Fruit fly (Drosophila melanogaster) whole organism, embryonic: ENCODE measurements around the gene CG12880.

Experiments used
- Asciz ChIP-seq: fragments of 200-800 bp; sonication (Bioruptor generic); optimal IDR thresholded peaks from 2 replicates; lab custom pipeline; 2017; ENCODE audit warnings: missing biosample characterization, mild to moderate bottlenecking, missing genetic modification characterization, missing genetic modification reagents
- B-H1 ChIP-seq: fragments of 200-800 bp; sonication (Bioruptor generic); IDR thresholded peaks from 3 replicates; pipeline ENCODE4 v1.3.6; 2022; ENCODE audit warnings: missing biosample characterization, missing genetic modification characterization
- Bgb ChIP-seq: fragments of 200-800 bp; sonication (Bioruptor generic); IDR thresholded peaks from 2 replicates; pipeline ENCODE4 v1.3.6; 2022; ENCODE audit warnings: missing biosample characterization, missing genetic modification characterization; ENCODE audit not compliant: partially characterized antibody
- CG10209 ChIP-seq: fragments of 200-800 bp; sonication (Bioruptor generic); optimal IDR thresholded peaks from 3 replicates; lab custom pipeline; 2017; ENCODE audit warnings: missing biosample characterization, mild to moderate bottlenecking, missing genetic modification characterization, missing genetic modification reagents
- CG11456 ChIP-seq: fragments of 200-800 bp; sonication (Bioruptor generic); IDR thresholded peaks from 3 replicates; pipeline ENCODE4 v1.3.6; 2022; ENCODE audit warnings: missing biosample characterization, missing genetic modification characterization
- CG12219 ChIP-seq: fragments of 200-800 bp; sonication (Bioruptor generic); optimal IDR thresholded peaks from 3 replicates; lab custom pipeline; 2018; ENCODE audit warnings: missing biosample characterization, mild to moderate bottlenecking, missing genetic modification characterization
- CG14014 ChIP-seq: fragments of 200-800 bp; sonication (Bioruptor generic); IDR thresholded peaks from 2 replicates; pipeline ENCODE4 v1.3.6; 2022; ENCODE audit warnings: missing biosample characterization, missing genetic modification characterization
- CG1603 ChIP-seq: fragments of 200-800 bp; sonication (Bioruptor generic); optimal IDR thresholded peaks from 2 replicates; lab custom pipeline; 2019; ENCODE audit warnings: missing biosample characterization, mild to moderate bottlenecking, missing genetic modification characterization, moderate library complexity
- CG17912 ChIP-seq: fragments of 200-800 bp; sonication (Bioruptor generic); optimal IDR thresholded peaks from 2 replicates; lab custom pipeline; 2018; ENCODE audit warnings: missing biosample characterization, mild to moderate bottlenecking, missing genetic modification characterization
- CG31441 ChIP-seq: fragments of 200-800 bp; sonication (Bioruptor generic); IDR thresholded peaks from 2 replicates; pipeline ENCODE4 v1.3.6; 2022; ENCODE audit warnings: missing biosample characterization, missing genetic modification characterization
- CG34224 ChIP-seq: fragments of 200-800 bp; sonication (Bioruptor generic); IDR thresholded peaks from 3 replicates; pipeline ENCODE4 v1.3.6; 2022; ENCODE audit warnings: missing biosample characterization, missing genetic modification characterization; ENCODE audit not compliant: partially characterized antibody
- CG42726 ChIP-seq: fragments of 200-800 bp; sonication (Bioruptor generic); IDR thresholded peaks from 2 replicates; pipeline ENCODE4 v1.3.6; 2022; ENCODE audit warnings: missing biosample characterization, missing genetic modification characterization; ENCODE audit not compliant: partially characterized antibody
- CG9932 ChIP-seq: fragments of 200-800 bp; sonication (Bioruptor generic); IDR thresholded peaks from 2 replicates; pipeline ENCODE4 v1.3.6; 2022; ENCODE audit warnings: missing biosample characterization, missing genetic modification characterization
- CTCF ChIP-seq: fragments of 200-800 bp; sonication (Bioruptor generic); optimal IDR thresholded peaks from 2 replicates; lab custom pipeline; 2017; ENCODE audit warnings: missing biosample characterization, mild to moderate bottlenecking, missing genetic modification characterization, moderate library complexity
- Dbx ChIP-seq: fragments of 200-800 bp; sonication (Bioruptor generic); IDR thresholded peaks from 3 replicates; pipeline ENCODE4 v1.3.6; 2022; ENCODE audit warnings: missing biosample characterization, missing genetic modification characterization
- Deaf1 ChIP-seq: fragments of 200-800 bp; optimal IDR thresholded peaks from 3 replicates; lab custom pipeline; 2019; ENCODE audit warnings: missing biosample characterization, mild to moderate bottlenecking, missing genetic modification characterization, moderate library complexity
- Dip2 ChIP-seq: fragments of 200-800 bp; sonication (Bioruptor generic); IDR thresholded peaks from 2 replicates; pipeline ENCODE4 v1.3.6; 2022; ENCODE audit warnings: missing biosample characterization, missing genetic modification characterization
- Dp ChIP-seq: fragments of 200-800 bp; sonication (Bioruptor generic); optimal IDR thresholded peaks from 2 replicates; lab custom pipeline; 2018; ENCODE audit warnings: missing biosample characterization, mild to moderate bottlenecking, missing genetic modification characterization, moderate library complexity
- ERR ChIP-seq: fragments of 200-800 bp; sonication (Bioruptor generic); optimal IDR thresholded peaks from 2 replicates; lab custom pipeline; 2016; ENCODE audit warnings: missing biosample characterization, missing genetic modification characterization
- Ets65A ChIP-seq: fragments of 200-800 bp; sonication (Bioruptor generic); peaks from one replicate; lab custom pipeline; 2016; ENCODE audit warnings: missing biosample characterization, missing genetic modification characterization
- GATAe ChIP-seq: fragments of 200-800 bp; sonication (Bioruptor generic); conservative IDR thresholded peaks from 2 replicates; pipeline ENCODE4 v1.3.6; 2022; ENCODE audit warnings: missing biosample characterization, missing genetic modification characterization
- HLH54F ChIP-seq: fragments of 200-800 bp; sonication (Bioruptor generic); optimal IDR thresholded peaks from 3 replicates; lab custom pipeline; 2016; ENCODE audit warnings: missing biosample characterization, missing genetic modification characterization
- Med ChIP-seq: fragments of 200-800 bp; sonication (Bioruptor generic); peaks from one replicate; lab custom pipeline; 2016; ENCODE audit warnings: missing biosample characterization, missing genetic modification characterization, mild to moderate bottlenecking, inconsistent platforms, moderate library complexity
- Nf-YC ChIP-seq: fragments of 200-800 bp; optimal IDR thresholded peaks from 3 replicates; lab custom pipeline; 2019; ENCODE audit warnings: missing biosample characterization, mild to moderate bottlenecking, missing genetic modification characterization, moderate library complexity
- PHDP ChIP-seq: fragments of 200-800 bp; sonication (Bioruptor generic); optimal IDR thresholded peaks from 3 replicates; lab custom pipeline; 2018; ENCODE audit warnings: missing biosample characterization, mild to moderate bottlenecking, missing genetic modification characterization, moderate library complexity
- Pdp1 ChIP-seq, 2 experiments: fragments of 200-800 bp; sonication (Bioruptor generic); optimal IDR thresholded peaks; 3 replicates each; lab custom pipeline; 2016; ENCODE audit warnings: missing biosample characterization in 2 of 2, missing genetic modification characterization in 2 of 2, mild to moderate bottlenecking in 1 of 2, moderate library complexity in 1 of 2
- Side ChIP-seq: fragments of 200-800 bp; sonication (Bioruptor generic); optimal IDR thresholded peaks from 2 replicates; lab custom pipeline; 2016; ENCODE audit warnings: missing biosample characterization, missing genetic modification characterization
- Sox102F ChIP-seq: fragments of 200-800 bp; sonication (Bioruptor generic); optimal IDR thresholded peaks from 2 replicates; lab custom pipeline; 2018; ENCODE audit warnings: missing biosample characterization, mild to moderate bottlenecking, missing genetic modification characterization, moderate library complexity
- TFAM ChIP-seq: fragments of 200-800 bp; sonication (Bioruptor generic); optimal IDR thresholded peaks from 2 replicates; lab custom pipeline; 2017; ENCODE audit warnings: missing biosample characterization, missing genetic modification characterization, inconsistent platforms
- Trl ChIP-seq, 3 experiments: fragments of >200 bp in 2 of 3; fragments of 200-800 bp in 1 of 3; sonication (Bioruptor generic) in 1 of 3; optimal IDR thresholded peaks; 2 replicates in 1 of 3; 3 replicates in 2 of 3; lab custom pipeline; 2016 to 2017; ENCODE audit warnings: missing biosample characterization in 1 of 3, missing genetic modification characterization in 1 of 3
- ara ChIP-seq: fragments of 200-800 bp; sonication (Bioruptor generic); IDR thresholded peaks from 2 replicates; pipeline ENCODE4 v1.3.6; 2022; ENCODE audit warnings: missing biosample characterization, missing genetic modification characterization
- bbx ChIP-seq: fragments of 200-800 bp; sonication (Bioruptor generic); IDR thresholded peaks from 2 replicates; pipeline ENCODE4 v1.3.6; 2022; ENCODE audit warnings: missing biosample characterization, missing genetic modification characterization; ENCODE audit not compliant: partially characterized antibody
- cg ChIP-seq: fragments of 200-800 bp; sonication (Bioruptor generic); optimal IDR thresholded peaks from 3 replicates; lab custom pipeline; 2019; ENCODE audit warnings: missing biosample characterization, mild to moderate bottlenecking, missing genetic modification characterization, moderate library complexity
- chinmo ChIP-seq: fragments of 200-800 bp; sonication (Bioruptor generic); IDR thresholded peaks from 4 replicates; pipeline ENCODE4 v1.3.6; 2022; ENCODE audit warnings: missing biosample characterization, missing genetic modification characterization; ENCODE audit not compliant: partially characterized antibody
- dmrt99B ChIP-seq: fragments of 200-800 bp; sonication (Bioruptor generic); optimal IDR thresholded peaks from 2 replicates; lab custom pipeline; 2018; ENCODE audit warnings: missing biosample characterization, mild to moderate bottlenecking, missing genetic modification characterization, moderate library complexity
- exex ChIP-seq: fragments of 200-800 bp; sonication (Bioruptor generic); optimal IDR thresholded peaks from 4 replicates; lab custom pipeline; 2018; ENCODE audit warnings: missing biosample characterization, mild to moderate bottlenecking, missing genetic modification characterization, moderate library complexity
- gcm ChIP-seq: fragments of 200-800 bp; sonication (Bioruptor generic); optimal IDR thresholded peaks from 2 replicates; lab custom pipeline; 2019; ENCODE audit warnings: missing biosample characterization, mild to moderate bottlenecking, missing genetic modification characterization, moderate library complexity
- gfzf ChIP-seq: fragments of 200-800 bp; sonication (Bioruptor generic); optimal IDR thresholded peaks from 2 replicates; lab custom pipeline; 2016; ENCODE audit warnings: missing biosample characterization, mild to moderate bottlenecking, missing genetic modification characterization, moderate library complexity
- lab ChIP-seq: fragments of 200-800 bp; sonication (Bioruptor generic); optimal IDR thresholded peaks from 3 replicates; lab custom pipeline; 2017; ENCODE audit warnings: missing biosample characterization, missing genetic modification characterization, mild to moderate bottlenecking, moderate library complexity, missing genetic modification reagents
- lilli ChIP-seq: fragments of 200-800 bp; sonication (Bioruptor generic); optimal IDR thresholded peaks from 3 replicates; lab custom pipeline; 2016; ENCODE audit warnings: missing biosample characterization, missing genetic modification characterization
- lmd ChIP-seq: fragments of 200-800 bp; sonication (Bioruptor generic); IDR thresholded peaks from 2 replicates; pipeline ENCODE4 v1.3.6; 2022; ENCODE audit warnings: missing biosample characterization, missing genetic modification characterization
- pros ChIP-seq: fragments of 200-800 bp; sonication (Bioruptor generic); optimal IDR thresholded peaks from 3 replicates; lab custom pipeline; 2019; ENCODE audit warnings: missing biosample characterization, mild to moderate bottlenecking, missing genetic modification characterization, moderate library complexity
- pzg ChIP-seq: fragments of 200-800 bp; sonication (Bioruptor generic); optimal IDR thresholded peaks from 3 replicates; lab custom pipeline; 2018; ENCODE audit warnings: missing biosample characterization, mild to moderate bottlenecking, missing genetic modification characterization, moderate library complexity
- sens ChIP-seq: fragments of 200-800 bp; sonication (Bioruptor generic); peaks from one replicate; lab custom pipeline; 2016; ENCODE audit warnings: missing biosample characterization, missing genetic modification characterization
- sob ChIP-seq: fragments of 200-800 bp; sonication (Bioruptor generic); IDR thresholded peaks from 2 replicates; pipeline ENCODE4 v1.3.6; 2022; ENCODE audit warnings: missing biosample characterization, missing genetic modification characterization
- tin ChIP-seq: fragments of 200-800 bp; sonication (Bioruptor generic); optimal IDR thresholded peaks from 3 replicates; lab custom pipeline; 2016; ENCODE audit warnings: missing biosample characterization, missing genetic modification characterization
- vfl ChIP-seq: fragments of 200-800 bp; sonication (Bioruptor generic); optimal IDR thresholded peaks from 2 replicates; lab custom pipeline; 2016; ENCODE audit warnings: missing biosample characterization, missing genetic modification characterization

The CG12880 gene

dm6 chr3R:27655109-27655508, 30.7 kb upstream of the CG12880 start (continued):
- TF ChIP-seq CG17912 (GFP tag; lab: Kevin White, UChicago) = no peak
- no peak for TF ChIP-seq CG34224 (GFP tag; lab: Robert Waterston, UW)
- peak; percentile 13 for TF ChIP-seq Asciz (GFP tag; lab: Kevin White, UChicago)
- no peak for TF ChIP-seq Dp (GFP tag; lab: Kevin White, UChicago)
- peak; percentile 23 for TF ChIP-seq dmrt99B (tag; lab: Kevin White, UChicago)
- TF ChIP-seq Sox102F (GFP tag; lab: Kevin White, UChicago) = peak; percentile 11
- TF ChIP-seq CG1603 (tag; lab: Kevin White, UChicago) = peak; percentile 10
- peak; percentile 16; the same call in 1 of the 2 replicates for TF ChIP-seq lmd (GFP tag; lab: Robert Waterston, UW)
- no peak for TF ChIP-seq ERR
- no peak for TF ChIP-seq ara (GFP tag; lab: Robert Waterston, UW)
- TF ChIP-seq tin (GFP tag; lab: Kevin White, UChicago) = no peak
- 0 out of 2 replicates have a peak, but pooled peaks have one; percentile 17 for TF ChIP-seq CG14014 (GFP tag; lab: Robert Waterston, UW)
- TF ChIP-seq CG11456 (GFP tag; lab: Robert Waterston, UW) = no peak
- TF ChIP-seq CG12219 (GFP tag; lab: Kevin White, UChicago) = no peak
- TF ChIP-seq sens (GFP tag; lab: Kevin White, UChicago) = peak; percentile 26
- no peak for TF ChIP-seq bbx
- peak; percentile 10 for TF ChIP-seq lab (GFP tag; lab: Kevin White, UChicago)
- TF ChIP-seq, all 482 proteins: peak for 22

DNA sequence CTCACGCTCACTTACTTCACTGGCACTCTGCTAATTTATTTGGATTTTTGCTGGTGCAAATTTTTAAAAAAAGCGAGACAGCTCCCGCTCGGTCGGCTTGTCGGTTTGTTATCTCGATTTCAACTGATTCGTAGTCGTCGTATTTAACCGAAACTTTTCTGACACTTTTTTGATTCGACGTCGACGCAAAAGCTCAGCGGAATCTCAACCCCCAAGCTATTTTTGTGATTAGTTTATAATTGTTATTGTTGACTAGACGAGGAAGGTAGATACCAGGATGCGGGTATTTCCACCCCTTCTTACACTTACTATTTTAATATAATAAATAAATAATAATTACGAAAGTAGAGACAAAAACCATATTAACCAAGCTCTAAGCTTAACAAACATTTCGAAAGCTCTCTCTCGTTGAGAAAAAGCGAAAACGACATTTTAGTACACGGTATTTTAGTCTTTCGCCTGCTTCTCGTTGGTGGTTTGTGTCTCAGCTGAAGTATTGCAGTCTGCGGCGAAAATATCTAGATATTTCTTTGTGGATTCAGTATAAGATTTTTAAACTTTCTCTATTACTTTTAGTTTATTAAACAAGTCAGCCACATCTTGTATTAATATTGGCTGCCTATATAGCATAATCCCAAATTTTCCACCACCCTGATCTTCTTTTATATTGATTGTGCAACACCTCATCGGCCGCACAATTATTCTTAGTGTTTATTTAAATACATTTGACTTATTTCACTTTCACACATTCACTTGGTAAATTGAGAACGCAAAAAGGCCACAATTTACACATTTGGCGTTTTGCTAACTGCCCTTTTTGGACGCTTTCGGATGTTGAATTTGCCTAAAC, 28.9 kb upstream of the CG12880 start, which contains the start of gene tau:
TSS of gene tau (minus strand) at position 311 of the 850 bp plus-strand sequence.
- TF ChIP-seq Deaf1 (peak; percentile 85), CG31441 (GFP tag; lab: Robert Waterston, UW) (no peak), pros (no peak), gfzf (GFP tag; lab: Kevin White, UChicago) (peak; percentile 20), Side (GFP tag; lab: Kevin White, UChicago) (no peak), lilli (peak; percentile 8), Dbx (GFP tag; lab: Robert Waterston, UW) (peak; percentile 58; the same call in 2 of the 3 replicates), Med (GFP tag; lab: Kevin White, UChicago) (peak; percentile 64), CG9932 (GFP tag; lab: Robert Waterston, UW) (peak; percentile 28; the same call in 1 of the 2 replicates), CG10209 (GFP tag; lab: Kevin White, UChicago) (no peak), vfl (no peak), Bgb (GFP tag; lab: Robert Waterston, UW) (peak; percentile 20; the same call in 1 of the 2 replicates), Ets65A (GFP tag; lab: Kevin White, UChicago) (no peak), pzg (peak; percentile 1), sob (GFP tag; lab: Robert Waterston, UW) (peak; percentile 60; the same call in 1 of the 2 replicates), gcm (GFP tag; lab: Kevin White, UChicago) (no peak), PHDP (tag; lab: Kevin White, UChicago) (peak; percentile 2), cg (no peak), exex (peak; percentile 39), GATAe (GFP tag; lab: Robert Waterston, UW) (no peak), HLH54F (GFP tag; lab: Kevin White, UChicago) (no peak), Trl (optimal IDR thresholded peaks at IDR 0.05; lab: Kevin White, UChicago) (peak in 1 of 2 experiments; percentile 6), Trl (GFP tag; optimal IDR thresholded peaks at IDR 0.05; lab: Kevin White, UChicago) (no peak), B-H1 (no peak), TFAM (GFP tag; lab: Kevin White, UChicago) (no peak), CG42726 (no peak), Dip2 (GFP tag; lab: Robert Waterston, UW) (no peak), Pdp1 (GFP tag; optimal IDR thresholded peaks at IDR 0.05; lab: Kevin White, UChicago) (peak in 1 of 2 experiments; percentile 78), Nf-YC (peak; percentile 11), chinmo (GFP tag; lab: Robert Waterston, UW) (0 out of 4 replicates have a peak, but pooled peaks have one; percentile 50), CTCF (peak; percentile 73)
